Worm (Caenorhabditis elegans) whole organism, L2 larva: ENCODE data around the gene cids-1.

Experiments
- C34F6.9 ChIP-seq: fragments of 150-350 bp; optimal IDR thresholded peaks from 2 replicates; lab custom pipeline; 2014; ENCODE audit warnings: missing biosample characterization, missing genetic modification characterization
- F13H6.1 ChIP-seq: sonication (generic microtip); optimal IDR thresholded peaks from 2 replicates; lab custom pipeline; 2016; ENCODE audit warnings: missing genetic modification characterization, missing compliant biosample characterization
- R02D3.7 ChIP-seq: fragments of 150-350 bp; optimal IDR thresholded peaks from 2 replicates; lab custom pipeline; 2014; ENCODE audit warnings: missing biosample characterization, missing genetic modification characterization
- Y55F3AM.14 ChIP-seq: fragments of 200-800 bp; sonication (Bioruptor generic); optimal IDR thresholded peaks from 2 replicates; lab custom pipeline; 2018; ENCODE audit warnings: mild to moderate bottlenecking, missing genetic modification characterization, missing compliant biosample characterization
- ZK546.5 ChIP-seq: sonication (generic microtip); optimal IDR thresholded peaks from 2 replicates; lab custom pipeline; 2017; ENCODE audit warnings: missing biosample characterization, missing genetic modification characterization
- ama-1 ChIP-seq: fragments of 150-350 bp; optimal IDR thresholded peaks from 2 replicates; lab custom pipeline; 2018; ENCODE audit warnings: inconsistent platforms
- blmp-1 ChIP-seq: sonication (generic microtip); optimal IDR thresholded peaks from 2 replicates; lab custom pipeline; 2017; ENCODE audit warnings: missing genetic modification characterization, mild to moderate bottlenecking, missing compliant biosample characterization, antibody characterized with exemption, moderate library complexity; ENCODE audit not compliant: insufficient read depth
- ceh-16 ChIP-seq: fragments of 150-350 bp; optimal IDR thresholded peaks from 2 replicates; lab custom pipeline; 2014; ENCODE audit warnings: missing biosample characterization, missing genetic modification characterization
- crh-2 ChIP-seq: sonication (generic microtip); optimal IDR thresholded peaks from 2 replicates; lab custom pipeline; 2017; ENCODE audit warnings: missing biosample characterization, missing genetic modification characterization
- dmd-4 ChIP-seq: sonication (generic microtip); optimal IDR thresholded peaks from 2 replicates; lab custom pipeline; 2017; ENCODE audit warnings: missing biosample characterization, missing genetic modification characterization
- egl-27 ChIP-seq: sonication (generic microtip); optimal IDR thresholded peaks from 3 replicates; lab custom pipeline; 2017; ENCODE audit warnings: missing biosample characterization, missing genetic modification reagents, missing genetic modification characterization
- elt-1 ChIP-seq: fragments of 150-350 bp; optimal IDR thresholded peaks from 2 replicates; lab custom pipeline; 2014; ENCODE audit warnings: missing biosample characterization, missing genetic modification characterization
- elt-3 ChIP-seq: sonication (generic microtip); optimal IDR thresholded peaks from 2 replicates; lab custom pipeline; 2017; ENCODE audit warnings: missing biosample characterization, missing genetic modification characterization
- fos-1 ChIP-seq: fragments of 150-350 bp; optimal IDR thresholded peaks from 2 replicates; lab custom pipeline; 2014; ENCODE audit warnings: missing biosample characterization, missing genetic modification characterization
- gmeb-1 ChIP-seq: fragments of 150-350 bp; optimal IDR thresholded peaks from 2 replicates; lab custom pipeline; 2014; ENCODE audit warnings: missing biosample characterization, missing genetic modification characterization
- lin-13 ChIP-seq: fragments of 150-350 bp; optimal IDR thresholded peaks from 2 replicates; lab custom pipeline; 2014; ENCODE audit warnings: missing biosample characterization, missing genetic modification reagents, missing genetic modification characterization
- lin-39 ChIP-seq: fragments of 150-350 bp; optimal IDR thresholded peaks from 2 replicates; lab custom pipeline; 2014; ENCODE audit warnings: missing biosample characterization, missing genetic modification reagents, missing genetic modification characterization
- lsy-2 ChIP-seq, 2 experiments: fragments of 150-350 bp in 1 of 2; sonication (generic microtip) in 1 of 2; optimal IDR thresholded peaks; 2 replicates each; lab custom pipeline; 2014 to 2017; ENCODE audit warnings: missing biosample characterization in 2 of 2, missing genetic modification characterization in 2 of 2
- mab-5 ChIP-seq: fragments of 150-350 bp; optimal IDR thresholded peaks from 2 replicates; lab custom pipeline; 2014; ENCODE audit warnings: missing biosample characterization, missing genetic modification characterization
- mbf-1 ChIP-seq: sonication (generic microtip); optimal IDR thresholded peaks from 2 replicates; lab custom pipeline; 2017; ENCODE audit warnings: missing biosample characterization, missing genetic modification characterization
- mdl-1 ChIP-seq, 2 experiments: fragments of 150-350 bp in 1 of 2; sonication (generic microtip) in 1 of 2; optimal IDR thresholded peaks; 2 replicates each; lab custom pipeline; 2017; ENCODE audit warnings: missing biosample characterization in 2 of 2, missing genetic modification characterization in 2 of 2
- nhr-10 ChIP-seq: sonication (generic microtip); optimal IDR thresholded peaks from 2 replicates; lab custom pipeline; 2017; ENCODE audit warnings: missing biosample characterization, missing genetic modification characterization
- nhr-129 ChIP-seq: fragments of 150-350 bp; optimal IDR thresholded peaks from 2 replicates; lab custom pipeline; 2014; ENCODE audit warnings: missing biosample characterization, missing genetic modification characterization
- nhr-21 ChIP-seq: fragments of 150-350 bp; optimal IDR thresholded peaks from 2 replicates; lab custom pipeline; 2014; ENCODE audit warnings: missing biosample characterization, missing genetic modification characterization
- nhr-23 ChIP-seq: fragments of 150-350 bp; optimal IDR thresholded peaks from 2 replicates; lab custom pipeline; 2014; ENCODE audit warnings: missing biosample characterization, missing genetic modification reagents, missing genetic modification characterization
- nhr-237 ChIP-seq: fragments of 150-350 bp; optimal IDR thresholded peaks from 2 replicates; lab custom pipeline; 2014; ENCODE audit warnings: missing biosample characterization, missing genetic modification characterization
- nhr-6 ChIP-seq: fragments of 150-350 bp; optimal IDR thresholded peaks from 2 replicates; lab custom pipeline; 2014; ENCODE audit warnings: missing biosample characterization, missing genetic modification characterization
- nhr-77 ChIP-seq: fragments of 150-350 bp; optimal IDR thresholded peaks from 2 replicates; lab custom pipeline; 2014; ENCODE audit warnings: missing biosample characterization, missing genetic modification characterization
- peb-1 ChIP-seq: fragments of 150-350 bp; optimal IDR thresholded peaks from 2 replicates; lab custom pipeline; 2014; ENCODE audit warnings: missing biosample characterization, missing genetic modification characterization
- sem-4 ChIP-seq: fragments of 150-350 bp; optimal IDR thresholded peaks from 2 replicates; lab custom pipeline; 2014; ENCODE audit warnings: missing biosample characterization, missing genetic modification reagents, missing genetic modification characterization
- sma-3 ChIP-seq: sonication (generic microtip); optimal IDR thresholded peaks from 2 replicates; lab custom pipeline; 2016; ENCODE audit warnings: missing genetic modification reagents, missing genetic modification characterization, missing compliant biosample characterization
- sma-9 ChIP-seq, 2 experiments: fragments of 150-350 bp in 1 of 2; sonication (generic microtip) in 1 of 2; optimal IDR thresholded peaks; 2 replicates each; lab custom pipeline; 2014 to 2016; ENCODE audit warnings: missing genetic modification characterization in 2 of 2, mild to moderate bottlenecking in 1 of 2, missing biosample characterization in 1 of 2, missing compliant biosample characterization in 1 of 2, missing genetic modification reagents in 1 of 2, moderate library complexity in 1 of 2
- snpc-4 ChIP-seq: fragments of 150-350 bp; optimal IDR thresholded peaks from 2 replicates; lab custom pipeline; 2014; ENCODE audit warnings: missing biosample characterization, missing genetic modification characterization
- unc-39 ChIP-seq: fragments of 150-350 bp; optimal IDR thresholded peaks from 2 replicates; lab custom pipeline; 2014; ENCODE audit warnings: missing biosample characterization, missing genetic modification characterization
- unc-55 ChIP-seq: fragments of 150-350 bp; sonication (generic microtip); optimal IDR thresholded peaks from 3 replicates; lab custom pipeline; 2014; ENCODE audit warnings: missing biosample characterization, missing genetic modification reagents, missing genetic modification characterization
- zag-1 ChIP-seq: fragments of 150-350 bp; optimal IDR thresholded peaks from 2 replicates; lab custom pipeline; 2014; ENCODE audit warnings: missing biosample characterization, missing genetic modification characterization
- ztf-1 ChIP-seq: fragments of 200-800 bp; sonication (Bioruptor generic); conservative IDR thresholded peaks from 2 replicates; pipeline ENCODE4 v1.3.6; 2022; ENCODE audit warnings: missing genetic modification characterization, missing compliant biosample characterization
- ztf-11 ChIP-seq: sonication (generic microtip); optimal IDR thresholded peaks from 2 replicates; lab custom pipeline; 2017; ENCODE audit warnings: missing biosample characterization, missing genetic modification characterization
- ztf-4 ChIP-seq: fragments of 150-350 bp; optimal IDR thresholded peaks from 2 replicates; lab custom pipeline; 2014; ENCODE audit warnings: missing biosample characterization, missing genetic modification characterization

The cids-1 gene

ce11 chrIII:8239325-8239724 lies 4.9 kb upstream of the cids-1 start, which contains the start of gene tsp-1:
TSS of gene tsp-1 (minus strand) at chrIII:8239423.
- TF ChIP-seq fos-1 (tag; lab: Kevin White, UChicago) (peak; percentile 69), nhr-23 (tag; lab: Kevin White, UChicago) (no peak), F13H6.1 (tag; lab: Kevin White, UChicago) (no peak), elt-3 (tag; lab: Kevin White, UChicago) (no peak), sma-9 (GFP tag; optimal IDR thresholded peaks at IDR 0.05; lab: Kevin White, UChicago) (no peak), sma-9 (tag; optimal IDR thresholded peaks at IDR 0.05; lab: Kevin White, UChicago) (no peak), mbf-1 (tag; lab: Kevin White, UChicago) (no peak), ZK546.5 (tag; lab: Kevin White, UChicago) (no peak), lin-39 (tag; lab: Kevin White, UChicago) (no peak)

- TF ChIP-seq ztf-4 (tag; lab: Kevin White, UChicago) (no peak), R02D3.7 (tag; lab: Kevin White, UChicago) (no peak), snpc-4 (no peak), mdl-1 (tag; optimal IDR thresholded peaks at IDR 0.05; lab: Kevin White, UChicago) (no peak), fos-1 (tag; lab: Kevin White, UChicago) (peak; percentile 93), ztf-11 (tag; lab: Kevin White, UChicago) (no peak)
These were observed 4.0 kb upstream of the cids-1 start for ce11 chrIII:8240247-8240646.

ce11 chrIII:8240948-8241347 lies 3.3 kb upstream of the cids-1 start:
- TF ChIP-seq fos-1 (tag; lab: Kevin White, UChicago) (no peak), peb-1 (no peak), nhr-21 (tag; lab: Kevin White, UChicago) (no peak), F13H6.1 (tag; lab: Kevin White, UChicago) (no peak), blmp-1 (no peak), nhr-23 (tag; lab: Kevin White, UChicago) (no peak), elt-3 (tag; lab: Kevin White, UChicago) (no peak), zag-1 (no peak), ceh-16 (tag; lab: Kevin White, UChicago) (no peak), Y55F3AM.14 (GFP tag; lab: Kevin White, UChicago) (no peak), mab-5 (tag; lab: Kevin White, UChicago) (no peak), unc-55 (GFP tag; lab: Kevin White, UChicago) (no peak), ztf-1 (GFP tag; lab: Robert Waterston, UW) (no peak), nhr-237 (tag; lab: Kevin White, UChicago) (no peak), nhr-10 (tag; lab: Kevin White, UChicago) (no peak), ZK546.5 (tag; lab: Kevin White, UChicago) (no peak), gmeb-1 (tag; lab: Kevin White, UChicago) (no peak), ztf-11 (tag; lab: Kevin White, UChicago) (no peak)

ce11 chrIII:8242809-8243208 lies 1.4 kb upstream of the cids-1 start, which contains the start of gene C02F5.12:
TSS of gene C02F5.12 (minus strand) at chrIII:8243029.
- TF ChIP-seq nhr-6 (no peak), nhr-77 (tag; lab: Kevin White, UChicago) (no peak), snpc-4 (no peak), sma-9 (GFP tag; optimal IDR thresholded peaks at IDR 0.05; lab: Kevin White, UChicago) (peak; percentile 7), sma-9 (tag; optimal IDR thresholded peaks at IDR 0.05; lab: Kevin White, UChicago) (no peak), blmp-1 (no peak), nhr-10 (tag; lab: Kevin White, UChicago) (no peak), unc-39 (tag; lab: Kevin White, UChicago) (no peak), lin-13 (GFP tag; lab: Kevin White, UChicago) (peak; percentile 8), mdl-1 (tag; optimal IDR thresholded peaks at IDR 0.05; lab: Kevin White, UChicago) (no peak), C34F6.9 (tag; lab: Kevin White, UChicago) (peak; percentile 43), nhr-129 (tag; lab: Kevin White, UChicago) (peak; percentile 51), lin-39 (tag; lab: Kevin White, UChicago) (no peak), zag-1 (no peak), unc-55 (GFP tag; lab: Kevin White, UChicago) (no peak), gmeb-1 (tag; lab: Kevin White, UChicago) (no peak), F13H6.1 (tag; lab: Kevin White, UChicago) (peak; percentile 20), ama-1 (lab: Kevin White, UChicago) (no peak), fos-1 (tag; lab: Kevin White, UChicago) (peak; percentile 38), mbf-1 (tag; lab: Kevin White, UChicago) (no peak), peb-1 (no peak), elt-1 (tag; lab: Kevin White, UChicago) (no peak), egl-27 (tag; lab: Kevin White, UChicago) (no peak), R02D3.7 (tag; lab: Kevin White, UChicago) (no peak), crh-2 (peak; percentile 10), sma-3 (peak; percentile 0), sem-4 (tag; lab: Kevin White, UChicago) (no peak), Y55F3AM.14 (GFP tag; lab: Kevin White, UChicago) (no peak), elt-3 (tag; lab: Kevin White, UChicago) (no peak), lsy-2 (tag; optimal IDR thresholded peaks at IDR 0.05; lab: Kevin White, UChicago) (peak in 1 of 2 experiments; percentile 44), dmd-4 (tag; lab: Kevin White, UChicago) (no peak)
